Fruit fly (Drosophila melanogaster) whole organism, embryonic: ENCODE results near the gene fend.

Experiments
- CG1024 ChIP-seq: fragments of 200-800 bp; sonication (Bioruptor generic); IDR thresholded peaks from 2 replicates; pipeline ENCODE4 v1.3.6; 2022; ENCODE audit warnings: missing biosample characterization, missing genetic modification characterization
- CG10321 ChIP-seq: fragments of 200-800 bp; sonication (Bioruptor generic); IDR thresholded peaks from 2 replicates; pipeline ENCODE4 v1.3.6; 2022; ENCODE audit warnings: missing biosample characterization, missing genetic modification characterization
- CG12299 ChIP-seq: fragments of 200-800 bp; sonication (Bioruptor generic); optimal IDR thresholded peaks from 2 replicates; lab custom pipeline; 2018; ENCODE audit warnings: missing biosample characterization, mild to moderate bottlenecking, missing genetic modification characterization
- CG12744 ChIP-seq: fragments of 200-800 bp; sonication (Bioruptor generic); optimal IDR thresholded peaks from 2 replicates; lab custom pipeline; 2016; ENCODE audit warnings: missing biosample characterization, missing genetic modification characterization
- CG13424 ChIP-seq: fragments of 200-800 bp; sonication (Bioruptor generic); optimal IDR thresholded peaks from 2 replicates; lab custom pipeline; 2019; ENCODE audit warnings: missing biosample characterization, mild to moderate bottlenecking, missing genetic modification characterization, moderate library complexity
- CG15269 ChIP-seq: fragments of 200-800 bp; sonication (Bioruptor generic); optimal IDR thresholded peaks from 2 replicates; lab custom pipeline; 2018; ENCODE audit warnings: missing biosample characterization, mild to moderate bottlenecking, missing genetic modification characterization, moderate library complexity
- CG1602 ChIP-seq: fragments of 200-800 bp; sonication (Bioruptor generic); optimal IDR thresholded peaks from 3 replicates; lab custom pipeline; 2016; ENCODE audit warnings: missing biosample characterization, missing genetic modification characterization
- CG17829 ChIP-seq: fragments of 200-800 bp; optimal IDR thresholded peaks from 2 replicates; lab custom pipeline; 2019; ENCODE audit warnings: missing biosample characterization, mild to moderate bottlenecking, missing genetic modification characterization, moderate library complexity
- CG33213 ChIP-seq: fragments of 200-800 bp; sonication (Bioruptor generic); optimal IDR thresholded peaks from 3 replicates; lab custom pipeline; 2016; ENCODE audit warnings: missing biosample characterization, missing genetic modification characterization
- CG4820 ChIP-seq: fragments of 200-800 bp; sonication (Bioruptor generic); optimal IDR thresholded peaks from 3 replicates; lab custom pipeline; 2016; ENCODE audit warnings: missing biosample characterization, missing genetic modification characterization
- CG6175 ChIP-seq: fragments of 200-800 bp; sonication (Bioruptor generic); IDR thresholded peaks from 3 replicates; pipeline ENCODE4 v1.3.6; 2022; ENCODE audit warnings: missing biosample characterization, missing genetic modification characterization
- CG7357 ChIP-seq: fragments of 200-800 bp; sonication (Bioruptor generic); IDR thresholded peaks from 3 replicates; pipeline ENCODE4 v1.3.6; 2022; ENCODE audit warnings: missing biosample characterization, missing genetic modification characterization
- CG7372 ChIP-seq: fragments of 200-800 bp; sonication (Bioruptor generic); IDR thresholded peaks from 2 replicates; pipeline ENCODE4 v1.3.6; 2022; ENCODE audit warnings: missing biosample characterization, missing genetic modification characterization
- CG7786 ChIP-seq: fragments of 200-800 bp; sonication (Bioruptor generic); optimal IDR thresholded peaks from 2 replicates; lab custom pipeline; 2016; ENCODE audit warnings: missing biosample characterization, missing genetic modification characterization
- CG8944 ChIP-seq: fragments of 200-800 bp; sonication (Bioruptor generic); optimal IDR thresholded peaks from 3 replicates; lab custom pipeline; 2016; ENCODE audit warnings: missing biosample characterization, missing genetic modification characterization
- CG9727 ChIP-seq: fragments of 200-800 bp; sonication (Bioruptor generic); optimal IDR thresholded peaks from 3 replicates; lab custom pipeline; 2017; ENCODE audit warnings: missing biosample characterization, mild to moderate bottlenecking, missing genetic modification characterization
- CG9817 ChIP-seq: fragments of 200-800 bp; sonication (Bioruptor generic); optimal IDR thresholded peaks from 2 replicates; lab custom pipeline; 2018; ENCODE audit warnings: missing biosample characterization, mild to moderate bottlenecking, missing genetic modification characterization, moderate library complexity
- CHES-1-like ChIP-seq: fragments of 200-800 bp; sonication (Bioruptor generic); optimal IDR thresholded peaks from 2 replicates; lab custom pipeline; 2016; ENCODE audit warnings: missing biosample characterization, missing genetic modification characterization
- CkIIα-i1 ChIP-seq: fragments of 200-800 bp; sonication (Bioruptor generic); IDR thresholded peaks from 2 replicates; pipeline ENCODE4 v1.3.6; 2022; ENCODE audit warnings: missing biosample characterization, missing genetic modification characterization
- E2f1 ChIP-seq: fragments of 200-800 bp; sonication (Bioruptor generic); IDR thresholded peaks from 2 replicates; pipeline ENCODE4 v1.3.6; 2022; ENCODE audit warnings: missing biosample characterization, missing genetic modification characterization
- H2.0 ChIP-seq: fragments of 200-800 bp; sonication (Bioruptor generic); IDR thresholded peaks from 2 replicates; pipeline ENCODE4 v1.3.6; 2022; ENCODE audit warnings: missing biosample characterization, missing genetic modification characterization
- HLH4C ChIP-seq: fragments of 200-800 bp; sonication (Bioruptor generic); IDR thresholded peaks from 3 replicates; pipeline ENCODE4 v1.3.6; 2022; ENCODE audit warnings: missing biosample characterization, missing genetic modification characterization; ENCODE audit not compliant: partially characterized antibody
- Hr78 ChIP-seq, 2 experiments: fragments of 200-800 bp in 1 of 2; fragments of >200 bp in 1 of 2; sonication (Bioruptor generic) in 1 of 2; optimal IDR thresholded peaks; 2 replicates each; lab custom pipeline; 2017 to 2019; ENCODE audit warnings: missing biosample characterization in 2 of 2, missing genetic modification characterization in 2 of 2, mild to moderate bottlenecking in 1 of 2, moderate library complexity in 1 of 2
- Lhr ChIP-seq: fragments of 200-800 bp; sonication (Bioruptor generic); optimal IDR thresholded peaks from 3 replicates; lab custom pipeline; 2017; ENCODE audit warnings: mild to moderate bottlenecking, missing biosample characterization, missing genetic modification reagents, missing genetic modification characterization
- Lpt ChIP-seq: fragments of >200 bp; optimal IDR thresholded peaks from 2 replicates; lab custom pipeline; 2018; ENCODE audit warnings: missing biosample characterization, missing genetic modification characterization
- NFAT ChIP-seq: fragments of 200-800 bp; sonication (Bioruptor generic); IDR thresholded peaks from 2 replicates; pipeline ENCODE4 v1.3.6; 2022; ENCODE audit warnings: missing biosample characterization, missing genetic modification characterization
- Oaz ChIP-seq: fragments of 200-800 bp; sonication (Bioruptor generic); IDR thresholded peaks from 2 replicates; pipeline ENCODE4 v1.3.6; 2022; ENCODE audit warnings: missing biosample characterization, missing genetic modification characterization
- Rfx ChIP-seq: fragments of 200-800 bp; sonication (Bioruptor generic); IDR thresholded peaks from 2 replicates; pipeline ENCODE4 v1.3.6; 2022; ENCODE audit warnings: missing biosample characterization, missing genetic modification characterization
- Side ChIP-seq: fragments of 200-800 bp; sonication (Bioruptor generic); optimal IDR thresholded peaks from 2 replicates; lab custom pipeline; 2016; ENCODE audit warnings: missing biosample characterization, missing genetic modification characterization
- Sry-β ChIP-seq: fragments of 200-800 bp; sonication (Bioruptor generic); optimal IDR thresholded peaks from 2 replicates; lab custom pipeline; 2018; ENCODE audit warnings: missing biosample characterization, mild to moderate bottlenecking, missing genetic modification characterization, moderate library complexity
- TFAM ChIP-seq: fragments of 200-800 bp; sonication (Bioruptor generic); optimal IDR thresholded peaks from 2 replicates; lab custom pipeline; 2017; ENCODE audit warnings: missing biosample characterization, missing genetic modification characterization, inconsistent platforms
- abd-A ChIP-seq: fragments of 200-800 bp; sonication (Bioruptor generic); optimal IDR thresholded peaks from 3 replicates; lab custom pipeline; 2019; ENCODE audit warnings: missing biosample characterization, mild to moderate bottlenecking, missing genetic modification characterization, moderate library complexity
- chinmo ChIP-seq: fragments of 200-800 bp; sonication (Bioruptor generic); IDR thresholded peaks from 4 replicates; pipeline ENCODE4 v1.3.6; 2022; ENCODE audit warnings: missing biosample characterization, missing genetic modification characterization; ENCODE audit not compliant: partially characterized antibody
- chm ChIP-seq: fragments of 200-800 bp; sonication (Bioruptor generic); IDR thresholded peaks from 2 replicates; pipeline ENCODE4 v1.3.6; 2022; ENCODE audit warnings: missing biosample characterization, missing genetic modification characterization
- chn ChIP-seq: fragments of 200-800 bp; sonication (Bioruptor generic); optimal IDR thresholded peaks from 2 replicates; lab custom pipeline; 2016; ENCODE audit warnings: missing biosample characterization, missing genetic modification characterization
- ci ChIP-seq: fragments of 200-800 bp; sonication (Bioruptor generic); IDR thresholded peaks from 3 replicates; pipeline ENCODE4 v1.3.6; 2022; ENCODE audit warnings: missing biosample characterization, missing genetic modification characterization
- gro ChIP-seq: fragments of 200-800 bp; sonication (Bioruptor generic); optimal IDR thresholded peaks from 2 replicates; lab custom pipeline; 2016; ENCODE audit warnings: missing biosample characterization, missing genetic modification characterization
- hb ChIP-seq: fragments of 200-800 bp; sonication (Bioruptor generic); IDR thresholded peaks from 3 replicates; pipeline ENCODE4 v1.3.6; 2022; ENCODE audit warnings: missing biosample characterization, missing genetic modification characterization; ENCODE audit not compliant: partially characterized antibody
- insv ChIP-seq, 2 experiments: fragments of 200-800 bp; sonication (Bioruptor generic); optimal IDR thresholded peaks; 3 replicates each; lab custom pipeline; 2016 to 2018; ENCODE audit warnings: missing biosample characterization in 2 of 2, missing genetic modification characterization in 2 of 2
- kah ChIP-seq: fragments of 200-800 bp; sonication (Bioruptor generic); optimal IDR thresholded peaks from 2 replicates; lab custom pipeline; 2018; ENCODE audit warnings: missing biosample characterization, mild to moderate bottlenecking, missing genetic modification characterization
- nau ChIP-seq: fragments of 200-800 bp; sonication (Bioruptor generic); optimal IDR thresholded peaks from 3 replicates; lab custom pipeline; 2017; ENCODE audit warnings: missing biosample characterization, mild to moderate bottlenecking, missing genetic modification characterization, missing genetic modification reagents
- nerfin-2 ChIP-seq: fragments of 200-800 bp; sonication (Bioruptor generic); IDR thresholded peaks from 2 replicates; pipeline ENCODE4 v1.3.6; 2022; ENCODE audit warnings: missing biosample characterization, missing genetic modification characterization; ENCODE audit not compliant: partially characterized antibody
- peb ChIP-seq: fragments of 200-800 bp; sonication (Bioruptor generic); IDR thresholded peaks from 2 replicates; pipeline ENCODE4 v1.3.6; 2022; ENCODE audit warnings: missing biosample characterization, missing genetic modification characterization
- psq ChIP-seq: fragments of 200-800 bp; sonication (Bioruptor generic); optimal IDR thresholded peaks from 2 replicates; lab custom pipeline; 2017; ENCODE audit warnings: missing biosample characterization, missing genetic modification characterization
- pum ChIP-seq: fragments of 200-800 bp; sonication (Bioruptor generic); optimal IDR thresholded peaks from 2 replicates; lab custom pipeline; 2016; ENCODE audit warnings: missing biosample characterization, missing genetic modification characterization
- so ChIP-seq: fragments of 200-800 bp; sonication (Bioruptor generic); IDR thresholded peaks from 3 replicates; pipeline ENCODE4 v1.3.6; 2022; ENCODE audit warnings: missing biosample characterization, missing genetic modification characterization
- tio ChIP-seq: fragments of 200-800 bp; sonication (Bioruptor generic); optimal IDR thresholded peaks from 2 replicates; lab custom pipeline; 2017; ENCODE audit warnings: missing biosample characterization, missing genetic modification characterization, inconsistent platforms
- tll ChIP-seq, 2 experiments: fragments of 200-800 bp in 1 of 2; fragments of >200 bp in 1 of 2; sonication (Bioruptor generic) in 1 of 2; optimal IDR thresholded peaks; 2 replicates each; lab custom pipeline; 2017 to 2019; ENCODE audit warnings: missing biosample characterization in 2 of 2, missing genetic modification characterization in 2 of 2, mild to moderate bottlenecking in 1 of 2, moderate library complexity in 1 of 2

fend gene

dm6 chrX:9159736-9160135 lies 24.8 kb upstream of the fend start, which contains the start of gene NdufA3 (continued):
- no peak for TF ChIP-seq CG7372
- TF ChIP-seq CG15269 (tag; lab: Kevin White, UChicago) = no peak
- no peak for TF ChIP-seq CHES-1-like (GFP tag; lab: Kevin White, UChicago)
- no peak for TF ChIP-seq H2.0 (GFP tag; lab: Robert Waterston, UW)
- TF ChIP-seq gro (GFP tag; lab: Kevin White, UChicago) = no peak
- TF ChIP-seq CG9817 (tag; lab: Kevin White, UChicago) = no peak
- no peak for TF ChIP-seq peb (GFP tag; lab: Robert Waterston, UW)
- TF ChIP-seq hb (GFP tag; lab: Robert Waterston, UW) = peak; percentile 81
- TF ChIP-seq nau (GFP tag; lab: Kevin White, UChicago) = no peak
- TF ChIP-seq pum (GFP tag; lab: Kevin White, UChicago) = no peak
- TF ChIP-seq tll (GFP tag; optimal IDR thresholded peaks at IDR 0.05; lab: Kevin White, UChicago) = no peak
- TF ChIP-seq CG12744 = no peak
- no peak for TF ChIP-seq Side (GFP tag; lab: Kevin White, UChicago)
- TF ChIP-seq HLH4C (GFP tag; lab: Robert Waterston, UW) = peak; percentile 78
- TF ChIP-seq chm (GFP tag; lab: Robert Waterston, UW) = no peak
- no peak for TF ChIP-seq CkIIα-i1
- TF ChIP-seq nerfin-2 (GFP tag; lab: Robert Waterston, UW) = peak; percentile 80
- TF ChIP-seq Hr78 (GFP tag; optimal IDR thresholded peaks at IDR 0.05; lab: Kevin White, UChicago) = no peak
- no peak for TF ChIP-seq CG7357
- no peak for TF ChIP-seq NFAT
- TF ChIP-seq CG1024 = no peak
- TF ChIP-seq so = no peak
- no peak for TF ChIP-seq CG8944 (GFP tag; lab: Kevin White, UChicago)
- TF ChIP-seq CG12299 (tag; lab: Kevin White, UChicago) = no peak
- TF ChIP-seq CG13424 (tag; lab: Kevin White, UChicago) = no peak
- TF ChIP-seq abd-A (tag; lab: Kevin White, UChicago) = no peak
- no peak for TF ChIP-seq ci
- no peak for TF ChIP-seq Sry-β (GFP tag; lab: Kevin White, UChicago)
- no peak for TF ChIP-seq CG1602 (GFP tag; lab: Kevin White, UChicago)
- no peak for TF ChIP-seq CG33213 (GFP tag; lab: Kevin White, UChicago)
- TF ChIP-seq CG10321 (GFP tag; lab: Robert Waterston, UW) = no peak
- no peak for TF ChIP-seq CG9727
- no peak for TF ChIP-seq TFAM (GFP tag; lab: Kevin White, UChicago)
- TF ChIP-seq kah (GFP tag; lab: Kevin White, UChicago) = no peak
- TF ChIP-seq Rfx = peak; percentile 20; the same call in 1 of the 2 replicates
- TF ChIP-seq CG6175 (GFP tag; lab: Robert Waterston, UW) = no peak
- TF ChIP-seq CG7786 (GFP tag; lab: Kevin White, UChicago) = no peak
- no peak for TF ChIP-seq Lpt (GFP tag; lab: Kevin White, UChicago)
- TF ChIP-seq psq = no peak
- no peak for TF ChIP-seq E2f1 (GFP tag; lab: Robert Waterston, UW)
- TF ChIP-seq insv (GFP tag; optimal IDR thresholded peaks at IDR 0.05; lab: Kevin White, UChicago) = no peak
- TF ChIP-seq CG17829 (tag; lab: Kevin White, UChicago) = peak; percentile 11
- TF ChIP-seq chinmo (GFP tag; lab: Robert Waterston, UW) = 0 out of 4 replicates have a peak, but pooled peaks have one; percentile 71
- no peak for TF ChIP-seq Oaz (GFP tag; lab: Robert Waterston, UW)
- no peak for TF ChIP-seq CG4820 (GFP tag; lab: Kevin White, UChicago)
- TF ChIP-seq tio (GFP tag; lab: Kevin White, UChicago) = no peak
- TF ChIP-seq Lhr = no peak
- no peak for TF ChIP-seq chn (GFP tag; lab: Kevin White, UChicago)
